Fruit fly (Drosophila melanogaster) whole organism, adult: Measurements from ENCODE around the gene CG31050.

Source experiments
- CG11617 ChIP-seq: fragments of 200-800 bp; sonication (Bioruptor generic); optimal IDR thresholded peaks from 2 replicates; lab custom pipeline; 2017; ENCODE audit warnings: mild to moderate bottlenecking, missing biosample characterization, missing genetic modification reagents, missing genetic modification characterization
- CG12768 ChIP-seq: fragments of 200-800 bp; sonication (Bioruptor generic); optimal IDR thresholded peaks from 2 replicates; lab custom pipeline; 2017; ENCODE audit warnings: missing biosample characterization, missing genetic modification characterization, mild to moderate bottlenecking, moderate library complexity, missing genetic modification reagents
- CG14711 ChIP-seq: fragments of 200-800 bp; sonication (Bioruptor generic); optimal IDR thresholded peaks from 2 replicates; lab custom pipeline; 2018; ENCODE audit warnings: missing biosample characterization, mild to moderate bottlenecking, missing genetic modification characterization, moderate library complexity
- CG1620 ChIP-seq: fragments of 200-800 bp; sonication (Bioruptor generic); optimal IDR thresholded peaks from 2 replicates; lab custom pipeline; 2016; ENCODE audit warnings: missing biosample characterization, missing genetic modification characterization
- CG33017 ChIP-seq: fragments of 200-800 bp; sonication (Bioruptor generic); optimal IDR thresholded peaks from 2 replicates; lab custom pipeline; 2018; ENCODE audit warnings: missing biosample characterization, mild to moderate bottlenecking, missing genetic modification characterization, moderate library complexity
- CG5204 ChIP-seq: fragments of 200-800 bp; sonication (Bioruptor generic); optimal IDR thresholded peaks from 2 replicates; lab custom pipeline; 2016; ENCODE audit warnings: missing biosample characterization, missing genetic modification characterization
- CG7045 ChIP-seq: fragments of 200-800 bp; sonication (Bioruptor generic); optimal IDR thresholded peaks from 2 replicates; lab custom pipeline; 2017; ENCODE audit warnings: missing biosample characterization, mild to moderate bottlenecking, missing genetic modification characterization
- CG7101 ChIP-seq: fragments of 200-800 bp; sonication (Bioruptor generic); optimal IDR thresholded peaks from 2 replicates; lab custom pipeline; 2018; ENCODE audit warnings: missing biosample characterization, mild to moderate bottlenecking, missing genetic modification characterization, moderate library complexity
- Clk ChIP-seq: fragments of 200-800 bp; sonication (Bioruptor generic); optimal IDR thresholded peaks from 2 replicates; lab custom pipeline; 2017; ENCODE audit warnings: missing biosample characterization, missing genetic modification characterization
- Crg-1 ChIP-seq: fragments of 200-800 bp; sonication (Bioruptor generic); optimal IDR thresholded peaks from 2 replicates; lab custom pipeline; 2016; ENCODE audit warnings: missing biosample characterization, missing genetic modification characterization
- Hr96 ChIP-seq: fragments of 200-800 bp; sonication (Bioruptor generic); optimal IDR thresholded peaks from 2 replicates; lab custom pipeline; 2016; ENCODE audit warnings: missing biosample characterization, missing genetic modification characterization
- Mnt ChIP-seq: fragments of 200-800 bp; sonication (Bioruptor generic); optimal IDR thresholded peaks from 2 replicates; lab custom pipeline; 2016; ENCODE audit warnings: missing biosample characterization, mild to moderate bottlenecking, missing genetic modification characterization
- bab1 ChIP-seq: fragments of 200-800 bp; sonication (Bioruptor generic); optimal IDR thresholded peaks from 3 replicates; lab custom pipeline; 2019; ENCODE audit warnings: missing biosample characterization, mild to moderate bottlenecking, missing genetic modification characterization, moderate library complexity
- cic ChIP-seq: fragments of 200-800 bp; sonication (Bioruptor generic); optimal IDR thresholded peaks from 2 replicates; lab custom pipeline; 2017; ENCODE audit warnings: missing biosample characterization, mild to moderate bottlenecking, missing genetic modification characterization, moderate library complexity
- cnc ChIP-seq, 2 experiments: fragments of >200 bp; optimal IDR thresholded peaks; 2 replicates each; lab custom pipeline; 2017
- kay ChIP-seq: fragments of 200-800 bp; sonication (Bioruptor generic); peaks from one replicate; lab custom pipeline; 2016; ENCODE audit warnings: missing biosample characterization, missing genetic modification characterization, borderline replicate concordance
- ovo ChIP-seq: fragments of 200-800 bp; sonication (Bioruptor generic); optimal IDR thresholded peaks from 2 replicates; lab custom pipeline; 2016; ENCODE audit warnings: missing biosample characterization, missing genetic modification characterization
- pad ChIP-seq: fragments of 200-800 bp; sonication (Bioruptor generic); optimal IDR thresholded peaks from 3 replicates; lab custom pipeline; 2017; ENCODE audit warnings: missing biosample characterization, missing genetic modification characterization, mild to moderate bottlenecking, moderate library complexity, missing genetic modification reagents
- tj ChIP-seq: fragments of 200-800 bp; sonication (Bioruptor generic); optimal IDR thresholded peaks from 3 replicates; lab custom pipeline; 2017; ENCODE audit warnings: missing biosample characterization, mild to moderate bottlenecking, missing genetic modification characterization, moderate library complexity
- toe ChIP-seq: fragments of 200-800 bp; sonication (Bioruptor generic); optimal IDR thresholded peaks from 2 replicates; lab custom pipeline; 2016; ENCODE audit warnings: missing biosample characterization, missing genetic modification characterization

CG31050 gene

DNA sequence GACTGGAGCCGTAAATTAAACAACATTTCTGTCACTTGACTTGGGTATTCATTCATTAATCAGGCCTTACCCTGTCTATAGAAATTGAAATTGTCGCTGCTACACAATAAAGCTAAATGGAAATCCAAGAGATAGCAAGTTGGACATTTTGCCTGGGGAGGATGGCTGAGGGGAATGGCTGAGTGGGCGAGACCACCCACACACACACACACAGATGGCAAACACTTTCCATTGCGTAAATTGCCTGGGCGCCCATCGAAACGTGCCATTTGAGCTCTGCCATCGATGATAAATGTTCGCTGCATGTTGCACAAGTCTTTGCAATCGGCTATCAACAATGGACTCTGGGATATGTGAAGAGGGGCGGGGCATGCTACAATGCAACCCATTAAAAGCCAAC, 23.0 kb downstream of the CG31050 start:
- TF ChIP-seq CG5204 (GFP tag; lab: Kevin White, UChicago) (no peak), kay (no peak), cic (GFP tag; lab: Kevin White, UChicago) (no peak)

DNA sequence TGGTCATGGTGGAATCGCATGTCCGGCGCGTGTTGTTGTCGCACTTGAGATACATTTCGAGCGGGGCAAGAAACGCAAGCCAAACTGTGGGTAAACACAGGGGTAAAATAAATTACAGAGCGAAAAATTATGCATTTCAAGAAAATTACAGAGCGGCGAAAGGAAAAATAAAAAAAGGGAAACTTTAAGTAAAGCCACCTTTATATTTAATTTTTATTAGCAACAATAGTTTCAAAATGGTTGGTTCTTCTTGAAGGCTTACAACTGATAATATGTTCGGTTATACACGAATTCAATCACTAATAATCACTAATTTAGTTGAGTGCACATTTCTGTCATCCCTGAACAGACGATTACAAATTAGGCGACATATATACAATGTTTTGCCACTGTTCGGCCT, 26.7 kb downstream of the CG31050 start:
- TF ChIP-seq CG7045 (GFP tag; lab: Kevin White, UChicago) (no peak), kay (peak; percentile 38)

DNA sequence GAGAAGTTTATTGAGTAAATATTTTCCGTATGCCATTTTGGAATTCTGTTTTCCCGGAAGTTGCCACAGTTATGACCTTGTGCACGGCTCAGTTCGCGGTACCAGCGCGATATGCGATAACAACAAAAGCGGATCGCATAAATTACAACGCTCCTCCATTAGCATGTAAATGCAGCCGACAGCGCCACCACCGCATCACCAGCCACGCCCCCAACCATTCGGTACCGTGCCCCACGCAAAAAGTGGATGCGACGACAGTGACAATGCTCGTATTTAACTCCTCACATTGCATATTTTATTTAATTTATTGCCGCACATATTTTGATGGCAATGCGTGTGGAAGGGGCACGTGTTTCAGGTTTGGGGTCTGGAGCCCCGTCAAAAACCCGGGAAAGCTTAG, 27.2 kb downstream of the CG31050 start:
- no peak for TF ChIP-seq Mnt (GFP tag; lab: Kevin White, UChicago)
- no peak for TF ChIP-seq pad (GFP tag; lab: Kevin White, UChicago)
- no peak for TF ChIP-seq bab1 (GFP tag; lab: Kevin White, UChicago)
- no peak for TF ChIP-seq CG5204 (GFP tag; lab: Kevin White, UChicago)
- TF ChIP-seq CG11617 (GFP tag; lab: Kevin White, UChicago): no peak
- no peak for TF ChIP-seq Clk (GFP tag; lab: Kevin White, UChicago)
- TF ChIP-seq ovo (GFP tag; lab: Kevin White, UChicago): no peak
- TF ChIP-seq tj: no peak
- TF ChIP-seq Crg-1 (GFP tag; lab: Kevin White, UChicago): no peak
- TF ChIP-seq CG1620 (GFP tag; lab: Kevin White, UChicago): no peak
- no peak for TF ChIP-seq CG7045 (GFP tag; lab: Kevin White, UChicago)
- TF ChIP-seq toe: no peak
- TF ChIP-seq CG12768: no peak
- no peak for TF ChIP-seq CG7101 (tag; lab: Kevin White, UChicago)

DNA sequence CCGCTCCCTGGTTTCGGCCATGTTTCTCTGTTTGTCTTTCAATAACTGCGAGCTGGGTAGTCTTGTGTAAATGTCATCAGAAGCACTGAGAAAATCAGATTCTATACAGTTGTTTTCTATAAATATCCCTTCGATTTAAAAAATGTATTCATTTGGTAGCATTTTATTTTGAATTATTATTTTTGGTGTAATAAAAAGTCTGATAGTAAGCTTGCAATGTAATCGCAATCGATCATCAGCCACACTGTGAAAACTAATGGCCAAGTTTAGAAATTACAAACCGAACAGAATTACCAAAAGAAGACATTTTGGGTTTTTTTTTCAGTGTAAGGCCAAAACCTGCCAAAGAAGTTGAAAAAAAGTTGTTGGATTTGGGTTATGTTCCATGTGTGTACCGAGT, 29.5 kb downstream of the CG31050 start:
- TF ChIP-seq Crg-1 (GFP tag; lab: Kevin White, UChicago) (no peak), CG7101 (tag; lab: Kevin White, UChicago) (no peak), CG12768 (no peak), Hr96 (GFP tag; lab: Kevin White, UChicago) (no peak), Mnt (GFP tag; lab: Kevin White, UChicago) (no peak), CG5204 (GFP tag; lab: Kevin White, UChicago) (no peak), ovo (GFP tag; lab: Kevin White, UChicago) (no peak), toe (no peak)

DNA sequence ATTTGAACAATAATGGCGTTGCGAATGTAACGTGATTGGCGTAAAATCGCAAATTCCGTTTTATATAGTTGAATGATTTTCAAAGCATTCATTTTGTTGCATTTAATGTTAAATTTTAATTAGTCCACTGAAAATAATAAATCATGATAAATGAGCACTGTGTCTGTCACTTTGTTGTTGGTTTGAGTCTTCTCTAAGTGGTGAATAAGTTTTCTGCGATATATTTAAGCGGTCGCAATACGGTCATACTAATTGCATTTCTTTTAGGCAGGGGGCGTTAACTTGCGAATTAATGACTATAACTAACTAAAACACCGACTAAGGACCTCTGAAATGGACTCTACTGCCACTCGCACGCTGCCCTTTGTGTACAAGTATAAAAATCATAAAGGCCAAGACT, 44.4 kb downstream of the CG31050 start, which contains the start of gene CG9986:
CG9986 (plus strand) TSS at position 245 of the 400 bp plus-strand sequence.
- no peak for TF ChIP-seq CG11617 (GFP tag; lab: Kevin White, UChicago)
- TF ChIP-seq kay: no peak
- peak; percentile 24 for TF ChIP-seq bab1 (GFP tag; lab: Kevin White, UChicago)
- no peak for TF ChIP-seq pad (GFP tag; lab: Kevin White, UChicago)

DNA sequence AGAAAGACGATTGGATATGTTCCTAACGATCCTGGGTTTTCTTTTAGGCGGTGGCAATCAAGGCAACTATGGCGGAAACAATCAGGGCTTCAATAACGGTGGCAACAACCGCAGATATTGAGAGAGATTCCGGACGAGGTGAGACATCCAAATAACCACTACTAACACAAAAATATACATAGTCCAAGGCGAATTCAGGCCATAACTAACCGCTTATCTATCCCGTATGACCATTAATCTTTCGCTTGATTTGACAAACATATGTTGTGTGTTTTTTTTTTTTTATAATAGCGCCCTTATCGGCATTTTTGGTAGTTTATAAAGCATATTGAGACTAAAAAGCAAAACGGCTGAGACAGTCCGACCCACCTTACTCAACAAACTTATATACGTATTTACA, 46.7 kb downstream of the CG31050 start:
- no peak for TF ChIP-seq cic (GFP tag; lab: Kevin White, UChicago)
- TF ChIP-seq CG33017: no peak
- TF ChIP-seq Mnt (GFP tag; lab: Kevin White, UChicago): no peak
- TF ChIP-seq CG14711: no peak

DNA sequence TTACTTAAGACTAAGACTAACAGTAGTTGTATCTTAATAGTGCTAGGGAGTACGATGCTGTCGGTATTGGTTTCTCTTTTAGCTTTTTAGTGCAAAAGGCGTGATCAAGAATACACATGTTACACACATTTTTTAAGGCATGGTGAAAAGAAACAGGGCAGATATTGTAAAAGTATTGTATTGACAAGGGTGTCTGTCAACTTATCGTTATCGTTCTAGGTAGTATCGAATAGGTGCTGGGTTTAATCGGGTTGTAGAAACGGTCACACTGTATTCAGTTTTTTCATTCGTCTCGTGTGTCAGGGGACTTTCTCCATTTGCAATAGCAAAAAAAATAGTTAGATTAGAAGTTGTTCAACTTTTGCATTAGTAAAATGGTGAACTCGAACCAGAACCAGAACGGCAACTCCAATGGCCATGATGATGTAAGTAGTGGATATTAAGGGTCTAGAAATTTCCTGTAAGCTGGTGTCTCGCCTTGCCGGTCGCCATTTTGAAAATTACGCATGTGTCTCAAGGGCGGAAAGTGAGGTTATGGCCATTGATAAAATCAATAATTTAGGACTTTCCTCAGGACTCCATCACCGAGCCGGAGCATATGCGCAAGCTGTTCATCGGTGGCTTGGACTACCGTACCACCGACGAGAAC, 50.0 kb downstream of the CG31050 start:
- TF ChIP-seq pad (GFP tag; lab: Kevin White, UChicago) (peak; percentile 19), Hr96 (GFP tag; lab: Kevin White, UChicago) (peak; percentile 54), CG7045 (GFP tag; lab: Kevin White, UChicago) (no peak), cic (GFP tag; lab: Kevin White, UChicago) (peak; percentile 18), ovo (GFP tag; lab: Kevin White, UChicago) (peak; percentile 39), kay (no peak), bab1 (GFP tag; lab: Kevin White, UChicago) (no peak), CG1620 (GFP tag; lab: Kevin White, UChicago) (no peak), CG5204 (GFP tag; lab: Kevin White, UChicago) (no peak), cnc (optimal IDR thresholded peaks at IDR 0.05; lab: Kevin White, UChicago) (no peak), toe (no peak), CG14711 (no peak), CG11617 (GFP tag; lab: Kevin White, UChicago) (peak; percentile 43), CG7101 (tag; lab: Kevin White, UChicago) (peak; percentile 49), CG33017 (no peak), Clk (GFP tag; lab: Kevin White, UChicago) (no peak), CG12768 (no peak), tj (no peak), Mnt (GFP tag; lab: Kevin White, UChicago) (peak; percentile 90), Crg-1 (GFP tag; lab: Kevin White, UChicago) (peak; percentile 49)
